Worm (Caenorhabditis elegans): ENCODE results near the gene F57B9.3.

The F57B9.3 gene

DNA sequence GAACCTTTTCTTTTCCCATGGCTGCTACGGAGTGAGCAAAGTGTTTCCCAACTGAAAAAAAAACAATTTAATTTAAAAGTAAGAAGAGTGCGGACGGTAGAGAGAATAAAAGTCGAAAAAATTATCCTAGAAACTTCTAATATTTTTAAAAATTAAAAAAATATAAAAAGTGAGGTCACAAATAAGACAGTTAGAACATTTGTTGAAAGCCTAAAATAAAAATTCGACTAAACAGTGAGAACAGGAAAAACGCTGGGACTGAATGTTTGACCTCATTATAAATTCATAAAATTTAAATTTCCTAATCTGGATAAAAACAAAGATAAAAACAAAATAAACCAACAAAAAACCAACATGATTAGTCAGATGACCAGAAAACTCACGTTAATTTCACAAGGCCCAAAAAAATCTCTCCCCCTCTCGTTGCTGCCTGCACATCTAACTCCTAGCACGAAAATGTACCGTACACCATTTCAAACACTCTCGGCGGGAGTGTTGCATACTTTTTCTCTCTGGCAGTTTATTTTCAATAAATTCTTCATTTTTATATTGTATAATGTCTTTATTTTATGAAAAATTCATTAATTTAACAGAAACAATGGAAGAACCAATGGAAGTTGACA is 32.1 kb downstream of the F57B9.3 start, which contains the start of the genes eef-1A.1 and rfc-4 (continued):
- TF ChIP-seq hlh-6 (tag; optimal IDR thresholded peaks at IDR 0.05) (no peak), ahr-1 (tag; optimal IDR thresholded peaks at IDR 0.05) (no peak), che-1 (tag; optimal IDR thresholded peaks at IDR 0.05) (no peak), zip-5 (tag; optimal IDR thresholded peaks at IDR 0.05) (peak; percentile 24), sox-4 (tag; optimal IDR thresholded peaks at IDR 0.05) (peak; percentile 36), ttx-3 (tag; optimal IDR thresholded peaks at IDR 0.05) (peak; percentile 59), ceh-48 (tag; optimal IDR thresholded peaks at IDR 0.05) (peak; percentile 22), ceh-45 (GFP tag; IDR thresholded peaks at IDR 0.05) (no peak), ceh-34 (tag; optimal IDR thresholded peaks at IDR 0.05) (peak; percentile 73), fkh-10 (GFP tag; optimal IDR thresholded peaks at IDR 0.05) (no peak), T23F11.4 (GFP tag; optimal IDR thresholded peaks at IDR 0.05) (no peak), pros-1 (tag; optimal IDR thresholded peaks at IDR 0.05) (peak; percentile 68), eyg-1 (tag; optimal IDR thresholded peaks at IDR 0.05) (no peak), ceh-30 (tag; optimal IDR thresholded peaks at IDR 0.05) (peak; percentile 40), hlh-30 (tag; optimal IDR thresholded peaks at IDR 0.05; ENCODE audit: insufficient read depth) (peak; percentile 94), mec-3 (tag; optimal IDR thresholded peaks at IDR 0.05; ENCODE audit: borderline replicate concordance) (no peak), ceh-31 (tag; optimal IDR thresholded peaks at IDR 0.05) (peak; percentile 74), gmeb-2 (tag; optimal IDR thresholded peaks at IDR 0.05) (peak; percentile 48), lin-11 (tag; optimal IDR thresholded peaks at IDR 0.05) (peak; percentile 21), syd-9 (tag; optimal IDR thresholded peaks at IDR 0.05) (peak; percentile 42), unc-42 (tag; optimal IDR thresholded peaks at IDR 0.05) (peak; percentile 83)

DNA sequence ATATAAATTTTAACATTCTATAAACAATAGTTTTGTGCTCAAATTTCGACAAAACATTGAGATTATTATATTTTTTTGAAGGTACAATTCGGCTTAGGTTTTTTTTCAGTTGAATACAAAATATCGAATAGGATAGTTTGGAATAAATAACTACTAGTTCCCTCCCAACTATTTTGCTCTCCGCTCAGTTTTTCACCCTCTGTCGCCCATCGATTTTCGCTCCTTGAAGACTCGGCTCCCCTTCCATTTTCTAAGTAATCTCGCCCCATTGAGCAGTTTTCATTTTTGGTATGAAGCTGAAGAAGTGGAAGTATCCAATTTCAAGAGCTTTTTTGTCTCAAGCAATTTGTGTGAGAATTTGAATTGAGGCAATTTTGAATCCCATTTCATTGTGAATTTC is 34.1 kb downstream of the F57B9.3 start, which contains the start of gene F31E3.2:
Gene F31E3.2, plus strand, starts transcription at position 301 of the 400 bp plus-strand sequence.
- no peak for TF ChIP-seq unc-3 (GFP tag; conservative IDR thresholded peaks at IDR 0.05)
- TF ChIP-seq unc-3 (tag; optimal IDR thresholded peaks at IDR 0.05) = no peak
- no peak for TF ChIP-seq ceh-14 (tag; optimal IDR thresholded peaks at IDR 0.05)
- peak; percentile 22 for TF ChIP-seq ceh-48 (tag; optimal IDR thresholded peaks at IDR 0.05)
- TF ChIP-seq ceh-22 (tag; optimal IDR thresholded peaks at IDR 0.05) = no peak
- TF ChIP-seq ama-1 (optimal IDR thresholded peaks at IDR 0.05) = no peak

DNA sequence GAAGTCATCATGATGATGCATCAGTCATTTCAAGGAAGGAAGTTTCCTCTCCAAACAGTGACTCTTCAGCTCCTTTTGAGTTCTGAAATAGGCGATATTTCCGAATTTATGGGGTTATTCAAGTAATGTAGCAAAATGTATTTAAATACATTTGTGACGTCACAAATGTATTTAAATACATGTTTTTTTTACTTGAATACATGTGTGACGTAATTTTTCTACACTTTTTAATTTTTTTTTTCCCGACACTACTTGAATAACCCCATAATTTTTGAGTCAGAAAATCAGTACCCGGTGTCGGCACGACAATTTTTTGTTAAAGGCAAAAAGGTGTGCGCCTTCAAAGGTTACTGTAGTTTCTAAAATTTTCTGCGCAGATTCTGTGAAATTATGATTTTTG is 35.3 kb downstream of the F57B9.3 start:
- TF ChIP-seq zip-5 (tag; optimal IDR thresholded peaks at IDR 0.05) (no peak), ttx-3 (tag; optimal IDR thresholded peaks at IDR 0.05) (no peak), hlh-30 (tag; optimal IDR thresholded peaks at IDR 0.05; ENCODE audit: insufficient read depth) (no peak), pros-1 (tag; optimal IDR thresholded peaks at IDR 0.05) (no peak), ceh-14 (tag; optimal IDR thresholded peaks at IDR 0.05) (no peak), tbx-7 (tag; optimal IDR thresholded peaks at IDR 0.05) (no peak), fax-1 (tag; optimal IDR thresholded peaks at IDR 0.05) (no peak), pax-1 (tag; optimal IDR thresholded peaks at IDR 0.05) (no peak), sox-4 (tag; optimal IDR thresholded peaks at IDR 0.05) (no peak), dve-1 (tag; optimal IDR thresholded peaks at IDR 0.05) (no peak), ceh-2 (tag; optimal IDR thresholded peaks at IDR 0.05) (no peak)

DNA sequence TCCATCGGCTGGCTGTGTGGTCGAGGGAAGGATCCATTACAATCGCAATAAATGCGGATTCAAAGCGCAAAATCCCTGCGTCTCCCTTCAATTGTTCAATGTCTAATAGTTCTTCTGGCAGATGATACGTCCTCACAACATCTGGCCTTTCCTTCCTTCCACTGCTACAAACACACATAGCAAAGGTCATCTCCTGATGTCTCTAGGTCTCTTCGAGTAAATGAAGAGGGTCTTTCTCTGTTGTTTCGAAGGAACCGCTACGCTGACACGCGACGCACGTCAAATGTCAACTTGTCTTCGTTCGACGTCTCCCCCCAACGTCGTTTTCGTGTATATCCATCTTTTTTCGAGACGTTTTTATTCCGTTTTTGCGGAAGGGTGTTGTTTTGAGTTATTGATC is 39.3 kb downstream of the F57B9.3 start:
- peak; percentile 39 for TF ChIP-seq rnt-1 (tag; optimal IDR thresholded peaks at IDR 0.05)
- TF ChIP-seq nfya-1 (tag; optimal IDR thresholded peaks at IDR 0.05) = peak; percentile 60
- no peak for TF ChIP-seq ceh-22 (tag; optimal IDR thresholded peaks at IDR 0.05)
- TF ChIP-seq ceh-2 (tag; optimal IDR thresholded peaks at IDR 0.05) = no peak
- TF ChIP-seq T23F11.4 (GFP tag; optimal IDR thresholded peaks at IDR 0.05) = no peak
- no peak for TF ChIP-seq ceh-48 (tag; optimal IDR thresholded peaks at IDR 0.05)
- TF ChIP-seq ama-1 (optimal IDR thresholded peaks at IDR 0.05) = no peak
- peak; percentile 56 for TF ChIP-seq hlh-30 (tag; optimal IDR thresholded peaks at IDR 0.05; ENCODE audit: insufficient read depth)
- TF ChIP-seq ceh-14 (tag; optimal IDR thresholded peaks at IDR 0.05) = no peak
- TF ChIP-seq hlh-8 (tag; optimal IDR thresholded peaks at IDR 0.05) = peak; percentile 94
- TF ChIP-seq ref-2 (tag; optimal IDR thresholded peaks at IDR 0.05) = peak; percentile 62
- peak; percentile 10 for TF ChIP-seq pat-9 (tag; optimal IDR thresholded peaks at IDR 0.05)
- TF ChIP-seq unc-3 (GFP tag; conservative IDR thresholded peaks at IDR 0.05) = no peak
- TF ChIP-seq unc-3 (tag; optimal IDR thresholded peaks at IDR 0.05) = no peak
- TF ChIP-seq tbx-2 (tag; optimal IDR thresholded peaks at IDR 0.05) = peak; percentile 60
- peak; percentile 18 for TF ChIP-seq ceh-18 (tag; optimal IDR thresholded peaks at IDR 0.05)
- peak; percentile 65 for TF ChIP-seq ceh-31 (tag; optimal IDR thresholded peaks at IDR 0.05)
- TF ChIP-seq ceh-34 (tag; optimal IDR thresholded peaks at IDR 0.05) = peak; percentile 37
- peak; percentile 100 for TF ChIP-seq unc-55 (GFP tag; optimal IDR thresholded peaks at IDR 0.05)
